Fruit fly (Drosophila melanogaster) Kc167 (cell line): ENCODE data around the gene vkg.

Experiments used
- h ChIP-seq: fragments of >200 bp; optimal IDR thresholded peaks from 3 replicates; lab custom pipeline; 2018; ENCODE audit warnings: missing external identifiers
- insv ChIP-seq: fragments of >200 bp; optimal IDR thresholded peaks from 3 replicates; lab custom pipeline; 2018; ENCODE audit warnings: missing external identifiers
- psq ChIP-seq: fragments of >200 bp; optimal IDR thresholded peaks from 2 replicates; lab custom pipeline; 2017; ENCODE audit warnings: missing external identifiers
- ttk ChIP-seq: sonication (Bioruptor generic); optimal IDR thresholded peaks from 2 replicates; lab custom pipeline; 2017; ENCODE audit warnings: missing external identifiers

- TF ChIP-seq h (lab: Kevin White, UChicago) (no peak), ttk (no peak), psq (lab: Kevin White, UChicago) (no peak), insv (lab: Kevin White, UChicago) (no peak)
These were observed 32.5 kb upstream of the vkg start, which contains the start of gene qtc for dm6 chr2L:5060515-5060914.
